Worm (Caenorhabditis elegans) whole organism, L2 larva: ENCODE data around the gene Y57G11C.36.

ENCODE experiments used
- C34F6.9 ChIP-seq: fragments of 150-350 bp; optimal IDR thresholded peaks from 2 replicates; lab custom pipeline; 2014; ENCODE audit warnings: missing biosample characterization, missing genetic modification characterization
- F13H6.1 ChIP-seq: sonication (generic microtip); optimal IDR thresholded peaks from 2 replicates; lab custom pipeline; 2016; ENCODE audit warnings: missing genetic modification characterization, missing compliant biosample characterization
- R02D3.7 ChIP-seq: fragments of 150-350 bp; optimal IDR thresholded peaks from 2 replicates; lab custom pipeline; 2014; ENCODE audit warnings: missing biosample characterization, missing genetic modification characterization
- Y55F3AM.14 ChIP-seq: fragments of 200-800 bp; sonication (Bioruptor generic); optimal IDR thresholded peaks from 2 replicates; lab custom pipeline; 2018; ENCODE audit warnings: mild to moderate bottlenecking, missing genetic modification characterization, missing compliant biosample characterization
- alr-1 ChIP-seq: fragments of 150-350 bp; optimal IDR thresholded peaks from 2 replicates; lab custom pipeline; 2014; ENCODE audit warnings: missing biosample characterization, missing genetic modification characterization
- ama-1 ChIP-seq: fragments of 150-350 bp; optimal IDR thresholded peaks from 2 replicates; lab custom pipeline; 2018; ENCODE audit warnings: inconsistent platforms
- blmp-1 ChIP-seq: sonication (generic microtip); optimal IDR thresholded peaks from 2 replicates; lab custom pipeline; 2017; ENCODE audit warnings: missing genetic modification characterization, mild to moderate bottlenecking, missing compliant biosample characterization, antibody characterized with exemption, moderate library complexity; ENCODE audit not compliant: insufficient read depth
- ceh-16 ChIP-seq: fragments of 150-350 bp; optimal IDR thresholded peaks from 2 replicates; lab custom pipeline; 2014; ENCODE audit warnings: missing biosample characterization, missing genetic modification characterization
- ceh-82 ChIP-seq: fragments of 150-350 bp; optimal IDR thresholded peaks from 2 replicates; lab custom pipeline; 2014; ENCODE audit warnings: missing biosample characterization, missing genetic modification characterization
- crh-2 ChIP-seq: sonication (generic microtip); optimal IDR thresholded peaks from 2 replicates; lab custom pipeline; 2017; ENCODE audit warnings: missing biosample characterization, missing genetic modification characterization
- dmd-4 ChIP-seq: sonication (generic microtip); optimal IDR thresholded peaks from 2 replicates; lab custom pipeline; 2017; ENCODE audit warnings: missing biosample characterization, missing genetic modification characterization
- egl-27 ChIP-seq: sonication (generic microtip); optimal IDR thresholded peaks from 3 replicates; lab custom pipeline; 2017; ENCODE audit warnings: missing biosample characterization, missing genetic modification reagents, missing genetic modification characterization
- elt-1 ChIP-seq: fragments of 150-350 bp; optimal IDR thresholded peaks from 2 replicates; lab custom pipeline; 2014; ENCODE audit warnings: missing biosample characterization, missing genetic modification characterization
- elt-3 ChIP-seq: sonication (generic microtip); optimal IDR thresholded peaks from 2 replicates; lab custom pipeline; 2017; ENCODE audit warnings: missing biosample characterization, missing genetic modification characterization
- fos-1 ChIP-seq: fragments of 150-350 bp; optimal IDR thresholded peaks from 2 replicates; lab custom pipeline; 2014; ENCODE audit warnings: missing biosample characterization, missing genetic modification characterization
- gmeb-1 ChIP-seq: fragments of 150-350 bp; optimal IDR thresholded peaks from 2 replicates; lab custom pipeline; 2014; ENCODE audit warnings: missing biosample characterization, missing genetic modification characterization
- lin-11 ChIP-seq: fragments of 150-350 bp; sonication (generic microtip); optimal IDR thresholded peaks from 2 replicates; lab custom pipeline; 2014; ENCODE audit warnings: missing biosample characterization, missing genetic modification characterization, inconsistent platforms, mixed read lengths
- lin-13 ChIP-seq: fragments of 150-350 bp; optimal IDR thresholded peaks from 2 replicates; lab custom pipeline; 2014; ENCODE audit warnings: missing biosample characterization, missing genetic modification reagents, missing genetic modification characterization
- lin-39 ChIP-seq: fragments of 150-350 bp; optimal IDR thresholded peaks from 2 replicates; lab custom pipeline; 2014; ENCODE audit warnings: missing biosample characterization, missing genetic modification reagents, missing genetic modification characterization
- lsy-2 ChIP-seq, 2 experiments: fragments of 150-350 bp in 1 of 2; sonication (generic microtip) in 1 of 2; optimal IDR thresholded peaks; 2 replicates each; lab custom pipeline; 2014 to 2017; ENCODE audit warnings: missing biosample characterization in 2 of 2, missing genetic modification characterization in 2 of 2
- mab-5 ChIP-seq: fragments of 150-350 bp; optimal IDR thresholded peaks from 2 replicates; lab custom pipeline; 2014; ENCODE audit warnings: missing biosample characterization, missing genetic modification characterization
- mbf-1 ChIP-seq: sonication (generic microtip); optimal IDR thresholded peaks from 2 replicates; lab custom pipeline; 2017; ENCODE audit warnings: missing biosample characterization, missing genetic modification characterization
- mdl-1 ChIP-seq, 2 experiments: fragments of 150-350 bp in 1 of 2; sonication (generic microtip) in 1 of 2; optimal IDR thresholded peaks; 2 replicates each; lab custom pipeline; 2017; ENCODE audit warnings: missing biosample characterization in 2 of 2, missing genetic modification characterization in 2 of 2
- nhr-10 ChIP-seq: sonication (generic microtip); optimal IDR thresholded peaks from 2 replicates; lab custom pipeline; 2017; ENCODE audit warnings: missing biosample characterization, missing genetic modification characterization
- nhr-11 ChIP-seq: fragments of 150-350 bp; optimal IDR thresholded peaks from 2 replicates; lab custom pipeline; 2014; ENCODE audit warnings: missing biosample characterization, missing genetic modification characterization
- nhr-12 ChIP-seq: fragments of 150-350 bp; optimal IDR thresholded peaks from 2 replicates; lab custom pipeline; 2014; ENCODE audit warnings: missing biosample characterization, missing genetic modification characterization
- nhr-129 ChIP-seq: fragments of 150-350 bp; optimal IDR thresholded peaks from 2 replicates; lab custom pipeline; 2014; ENCODE audit warnings: missing biosample characterization, missing genetic modification characterization
- nhr-21 ChIP-seq: fragments of 150-350 bp; optimal IDR thresholded peaks from 2 replicates; lab custom pipeline; 2014; ENCODE audit warnings: missing biosample characterization, missing genetic modification characterization
- nhr-23 ChIP-seq: fragments of 150-350 bp; optimal IDR thresholded peaks from 2 replicates; lab custom pipeline; 2014; ENCODE audit warnings: missing biosample characterization, missing genetic modification reagents, missing genetic modification characterization
- nhr-237 ChIP-seq: fragments of 150-350 bp; optimal IDR thresholded peaks from 2 replicates; lab custom pipeline; 2014; ENCODE audit warnings: missing biosample characterization, missing genetic modification characterization
- nhr-25 ChIP-seq: fragments of 150-350 bp; sonication (generic microtip); optimal IDR thresholded peaks from 3 replicates; lab custom pipeline; 2014; ENCODE audit warnings: missing biosample characterization, missing genetic modification characterization
- nhr-6 ChIP-seq: fragments of 150-350 bp; optimal IDR thresholded peaks from 2 replicates; lab custom pipeline; 2014; ENCODE audit warnings: missing biosample characterization, missing genetic modification characterization
- nhr-77 ChIP-seq: fragments of 150-350 bp; optimal IDR thresholded peaks from 2 replicates; lab custom pipeline; 2014; ENCODE audit warnings: missing biosample characterization, missing genetic modification characterization
- peb-1 ChIP-seq: fragments of 150-350 bp; optimal IDR thresholded peaks from 2 replicates; lab custom pipeline; 2014; ENCODE audit warnings: missing biosample characterization, missing genetic modification characterization
- sem-4 ChIP-seq: fragments of 150-350 bp; optimal IDR thresholded peaks from 2 replicates; lab custom pipeline; 2014; ENCODE audit warnings: missing biosample characterization, missing genetic modification reagents, missing genetic modification characterization
- skn-1 ChIP-seq: sonication (generic microtip); optimal IDR thresholded peaks from 2 replicates; lab custom pipeline; 2017; ENCODE audit warnings: missing biosample characterization, missing genetic modification characterization
- sma-3 ChIP-seq: sonication (generic microtip); optimal IDR thresholded peaks from 2 replicates; lab custom pipeline; 2016; ENCODE audit warnings: missing genetic modification reagents, missing genetic modification characterization, missing compliant biosample characterization
- sma-9 ChIP-seq, 2 experiments: fragments of 150-350 bp in 1 of 2; sonication (generic microtip) in 1 of 2; optimal IDR thresholded peaks; 2 replicates each; lab custom pipeline; 2014 to 2016; ENCODE audit warnings: missing genetic modification characterization in 2 of 2, mild to moderate bottlenecking in 1 of 2, missing biosample characterization in 1 of 2, missing compliant biosample characterization in 1 of 2, missing genetic modification reagents in 1 of 2, moderate library complexity in 1 of 2
- snpc-4 ChIP-seq: fragments of 150-350 bp; optimal IDR thresholded peaks from 2 replicates; lab custom pipeline; 2014; ENCODE audit warnings: missing biosample characterization, missing genetic modification characterization
- unc-39 ChIP-seq: fragments of 150-350 bp; optimal IDR thresholded peaks from 2 replicates; lab custom pipeline; 2014; ENCODE audit warnings: missing biosample characterization, missing genetic modification characterization
- unc-55 ChIP-seq: fragments of 150-350 bp; sonication (generic microtip); optimal IDR thresholded peaks from 3 replicates; lab custom pipeline; 2014; ENCODE audit warnings: missing biosample characterization, missing genetic modification reagents, missing genetic modification characterization
- unc-62 ChIP-seq: fragments of 150-350 bp; optimal IDR thresholded peaks from 2 replicates; lab custom pipeline; 2014; ENCODE audit warnings: missing biosample characterization, missing genetic modification reagents, missing genetic modification characterization
- zag-1 ChIP-seq: fragments of 150-350 bp; optimal IDR thresholded peaks from 2 replicates; lab custom pipeline; 2014; ENCODE audit warnings: missing biosample characterization, missing genetic modification characterization
- ztf-1 ChIP-seq: fragments of 200-800 bp; sonication (Bioruptor generic); conservative IDR thresholded peaks from 2 replicates; pipeline ENCODE4 v1.3.6; 2022; ENCODE audit warnings: missing genetic modification characterization, missing compliant biosample characterization
- ztf-11 ChIP-seq: sonication (generic microtip); optimal IDR thresholded peaks from 2 replicates; lab custom pipeline; 2017; ENCODE audit warnings: missing biosample characterization, missing genetic modification characterization
- ztf-4 ChIP-seq: fragments of 150-350 bp; optimal IDR thresholded peaks from 2 replicates; lab custom pipeline; 2014; ENCODE audit warnings: missing biosample characterization, missing genetic modification characterization

Gene Y57G11C.36

ce11 chrIV:14767693-14768251, 5.8 kb downstream of the Y57G11C.36 start, which contains the start of the genes mrps-7 and Y57G11C.3:
Gene mrps-7, minus strand, starts transcription at chrIV:14767730.
Gene Y57G11C.3, plus strand, starts transcription at chrIV:14768201.
- TF ChIP-seq mdl-1 (tag; optimal IDR thresholded peaks at IDR 0.05; lab: Kevin White, UChicago) = peak; percentile 70 to 78
- no peak for TF ChIP-seq dmd-4 (tag; lab: Kevin White, UChicago)
- no peak for TF ChIP-seq elt-3 (tag; lab: Kevin White, UChicago)
- no peak for TF ChIP-seq mbf-1
- TF ChIP-seq zag-1 (tag; lab: Kevin White, UChicago) = peak; percentile 73
- peak; percentile 88 for TF ChIP-seq F13H6.1 (tag; lab: Kevin White, UChicago)
- peak; percentile 63 for TF ChIP-seq ceh-82 (tag; lab: Kevin White, UChicago)
- TF ChIP-seq R02D3.7 (tag; lab: Kevin White, UChicago) = peak; percentile 96
- peak; percentile 70 for TF ChIP-seq blmp-1 (tag; lab: Kevin White, UChicago)
- TF ChIP-seq unc-62 = no peak
- TF ChIP-seq sma-3 (GFP tag; lab: Kevin White, UChicago) = peak; percentile 93
- no peak for TF ChIP-seq skn-1 (tag; lab: Kevin White, UChicago)
- peak; percentile 91 for TF ChIP-seq mab-5 (tag; lab: Kevin White, UChicago)
- TF ChIP-seq peb-1 (tag; lab: Kevin White, UChicago) = no peak
- TF ChIP-seq lsy-2 (tag; optimal IDR thresholded peaks at IDR 0.05; lab: Kevin White, UChicago) = peak; percentile 91 to 95
- TF ChIP-seq sem-4 = peak; percentile 71
- no peak for TF ChIP-seq unc-39
- peak; percentile 55 for TF ChIP-seq ztf-11 (tag; lab: Kevin White, UChicago)
- TF ChIP-seq nhr-12 = no peak
- TF ChIP-seq ceh-16 (tag; lab: Kevin White, UChicago) = peak; percentile 86
- peak; percentile 89 for TF ChIP-seq sma-9 (GFP tag; optimal IDR thresholded peaks at IDR 0.05; lab: Kevin White, UChicago)
- TF ChIP-seq sma-9 (tag; optimal IDR thresholded peaks at IDR 0.05; lab: Kevin White, UChicago) = no peak
- peak; percentile 93 for TF ChIP-seq nhr-21
- TF ChIP-seq ztf-4 (tag; lab: Kevin White, UChicago) = peak; percentile 79
- TF ChIP-seq C34F6.9 (tag; lab: Kevin White, UChicago) = peak; percentile 97
- TF ChIP-seq nhr-11 (tag; lab: Kevin White, UChicago) = no peak
- no peak for TF ChIP-seq alr-1 (tag; lab: Kevin White, UChicago)
- peak; percentile 68 for TF ChIP-seq fos-1 (tag; lab: Kevin White, UChicago)
- no peak for TF ChIP-seq nhr-237 (tag; lab: Kevin White, UChicago)
- no peak for TF ChIP-seq ztf-1 (GFP tag; lab: Robert Waterston, UW)
- peak; percentile 90 for TF ChIP-seq nhr-6 (tag; lab: Kevin White, UChicago)
- peak; percentile 95 for TF ChIP-seq nhr-129 (tag; lab: Kevin White, UChicago)
- peak; percentile 37 for TF ChIP-seq nhr-77
- TF ChIP-seq egl-27 (tag; lab: Kevin White, UChicago) = peak; percentile 86
- TF ChIP-seq ama-1 (lab: Kevin White, UChicago) = peak; percentile 72
- TF ChIP-seq gmeb-1 (tag; lab: Kevin White, UChicago) = peak; percentile 91
- peak; percentile 91 for TF ChIP-seq lin-11 (tag; lab: Kevin White, UChicago)
- peak; percentile 99 for TF ChIP-seq unc-55 (GFP tag; lab: Kevin White, UChicago)
- TF ChIP-seq lin-39 (tag; lab: Kevin White, UChicago) = peak; percentile 82
- TF ChIP-seq nhr-23 = no peak
- no peak for TF ChIP-seq elt-1 (tag; lab: Kevin White, UChicago)
- peak; percentile 14 for TF ChIP-seq Y55F3AM.14 (GFP tag; lab: Kevin White, UChicago)
- peak; percentile 47 for TF ChIP-seq nhr-10 (tag; lab: Kevin White, UChicago)
- TF ChIP-seq nhr-25 (tag; lab: Kevin White, UChicago) = peak; percentile 92
- TF ChIP-seq crh-2 (tag; lab: Kevin White, UChicago) = peak; percentile 94
- peak; percentile 83 for TF ChIP-seq snpc-4 (tag; lab: Kevin White, UChicago)
- peak; percentile 93 for TF ChIP-seq lin-13 (GFP tag; lab: Kevin White, UChicago)
